Worm (Caenorhabditis elegans) whole organism, L2 larva: Measurements from ENCODE around the gene arrd-1.

Experiments used
- F13H6.1 ChIP-seq: sonication (generic microtip); optimal IDR thresholded peaks from 2 replicates; lab custom pipeline; 2016; ENCODE audit warnings: missing genetic modification characterization, missing compliant biosample characterization
- ZK546.5 ChIP-seq: sonication (generic microtip); optimal IDR thresholded peaks from 2 replicates; lab custom pipeline; 2017; ENCODE audit warnings: missing biosample characterization, missing genetic modification characterization
- alr-1 ChIP-seq: fragments of 150-350 bp; optimal IDR thresholded peaks from 2 replicates; lab custom pipeline; 2014; ENCODE audit warnings: missing biosample characterization, missing genetic modification characterization
- ama-1 ChIP-seq: fragments of 150-350 bp; optimal IDR thresholded peaks from 2 replicates; lab custom pipeline; 2018; ENCODE audit warnings: inconsistent platforms
- egl-27 ChIP-seq: sonication (generic microtip); optimal IDR thresholded peaks from 3 replicates; lab custom pipeline; 2017; ENCODE audit warnings: missing biosample characterization, missing genetic modification reagents, missing genetic modification characterization
- elt-1 ChIP-seq: fragments of 150-350 bp; optimal IDR thresholded peaks from 2 replicates; lab custom pipeline; 2014; ENCODE audit warnings: missing biosample characterization, missing genetic modification characterization
- mab-5 ChIP-seq: fragments of 150-350 bp; optimal IDR thresholded peaks from 2 replicates; lab custom pipeline; 2014; ENCODE audit warnings: missing biosample characterization, missing genetic modification characterization
- nhr-11 ChIP-seq: fragments of 150-350 bp; optimal IDR thresholded peaks from 2 replicates; lab custom pipeline; 2014; ENCODE audit warnings: missing biosample characterization, missing genetic modification characterization
- nhr-12 ChIP-seq: fragments of 150-350 bp; optimal IDR thresholded peaks from 2 replicates; lab custom pipeline; 2014; ENCODE audit warnings: missing biosample characterization, missing genetic modification characterization
- nhr-77 ChIP-seq: fragments of 150-350 bp; optimal IDR thresholded peaks from 2 replicates; lab custom pipeline; 2014; ENCODE audit warnings: missing biosample characterization, missing genetic modification characterization
- snpc-4 ChIP-seq: fragments of 150-350 bp; optimal IDR thresholded peaks from 2 replicates; lab custom pipeline; 2014; ENCODE audit warnings: missing biosample characterization, missing genetic modification characterization
- unc-55 ChIP-seq: fragments of 150-350 bp; sonication (generic microtip); optimal IDR thresholded peaks from 3 replicates; lab custom pipeline; 2014; ENCODE audit warnings: missing biosample characterization, missing genetic modification reagents, missing genetic modification characterization
- unc-62 ChIP-seq: fragments of 150-350 bp; optimal IDR thresholded peaks from 2 replicates; lab custom pipeline; 2014; ENCODE audit warnings: missing biosample characterization, missing genetic modification reagents, missing genetic modification characterization
- ztf-1 ChIP-seq: fragments of 200-800 bp; sonication (Bioruptor generic); conservative IDR thresholded peaks from 2 replicates; pipeline ENCODE4 v1.3.6; 2022; ENCODE audit warnings: missing genetic modification characterization, missing compliant biosample characterization

DNA sequence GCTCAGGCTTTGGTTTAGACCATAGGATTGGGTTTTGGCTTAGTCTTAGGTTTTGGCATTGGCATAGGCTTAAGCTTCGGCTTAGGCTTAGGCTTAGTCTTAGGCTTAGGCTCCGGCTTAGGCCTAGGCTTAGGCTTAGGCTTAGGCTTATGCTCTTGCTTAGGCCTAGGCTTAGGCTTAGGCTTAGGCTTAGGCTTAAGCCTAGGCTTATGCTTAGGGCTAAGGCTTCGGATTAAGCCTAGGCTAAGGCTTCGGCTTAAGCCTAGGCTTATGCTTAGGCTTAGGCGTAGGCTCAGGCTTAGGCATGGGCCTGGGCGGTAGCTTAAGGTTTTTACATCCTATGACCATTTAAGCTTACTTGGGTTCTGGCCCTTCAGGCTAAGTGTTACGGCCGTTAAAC lies 24.0 kb downstream of the arrd-1 start:
- no peak for TF ChIP-seq ZK546.5 (tag; lab: Kevin White, UChicago)
- TF ChIP-seq snpc-4 (tag; lab: Kevin White, UChicago): no peak
- TF ChIP-seq egl-27: no peak
- no peak for TF ChIP-seq nhr-77 (tag; lab: Kevin White, UChicago)
- no peak for TF ChIP-seq alr-1 (tag; lab: Kevin White, UChicago)
- no peak for TF ChIP-seq nhr-12
- TF ChIP-seq nhr-11 (tag; lab: Kevin White, UChicago): no peak
- TF ChIP-seq ztf-1 (GFP tag; lab: Robert Waterston, UW): no peak
- no peak for TF ChIP-seq mab-5 (tag; lab: Kevin White, UChicago)
- no peak for TF ChIP-seq ama-1 (lab: Kevin White, UChicago)
- TF ChIP-seq F13H6.1 (tag; lab: Kevin White, UChicago): no peak
- no peak for TF ChIP-seq elt-1 (tag; lab: Kevin White, UChicago)
- no peak for TF ChIP-seq unc-55
- no peak for TF ChIP-seq unc-62
